Fruit fly (Drosophila melanogaster) whole organism, wandering third instar larva: Measurements from ENCODE around the gene CG42853.

Experiments used
- Abd-B ChIP-seq: fragments of >200 bp; optimal IDR thresholded peaks from 2 replicates; lab custom pipeline; 2017; ENCODE audit warnings: missing biosample characterization, missing genetic modification characterization
- CG32264 ChIP-seq: fragments of 200-800 bp; sonication (Bioruptor generic); optimal IDR thresholded peaks from 2 replicates; lab custom pipeline; 2016; ENCODE audit warnings: missing biosample characterization, missing genetic modification characterization
- CG9705 ChIP-seq: fragments of 200-800 bp; sonication (Bioruptor generic); optimal IDR thresholded peaks from 2 replicates; lab custom pipeline; 2018; ENCODE audit warnings: missing biosample characterization, mild to moderate bottlenecking, missing genetic modification characterization
- CrebA ChIP-seq: fragments of 200-800 bp; sonication (Bioruptor generic); optimal IDR thresholded peaks from 2 replicates; lab custom pipeline; 2016; ENCODE audit warnings: missing biosample characterization, mild to moderate bottlenecking, missing genetic modification characterization, borderline replicate concordance
- Dfd ChIP-seq: fragments of >200 bp; optimal IDR thresholded peaks from 2 replicates; lab custom pipeline; 2017; ENCODE audit warnings: missing biosample characterization, missing genetic modification characterization
- Dif ChIP-seq: fragments of 200-275, 200-300 bp; sonication (Bioruptor generic); optimal IDR thresholded peaks from 2 replicates; lab custom pipeline; 2018; ENCODE audit warnings: missing biosample characterization, missing genetic modification characterization; ENCODE audit not compliant: partially characterized antibody
- GATAd ChIP-seq: sonication (Bioruptor generic); optimal IDR thresholded peaks from 2 replicates; lab custom pipeline; 2016; ENCODE audit warnings: missing biosample characterization, missing genetic modification characterization
- HLH106 ChIP-seq: fragments of 200-800 bp; optimal IDR thresholded peaks from 3 replicates; lab custom pipeline; 2019; ENCODE audit warnings: missing biosample characterization, mild to moderate bottlenecking, missing genetic modification characterization, moderate library complexity
- Hnf4 ChIP-seq: fragments of 200-800 bp; sonication (Bioruptor generic); optimal IDR thresholded peaks from 2 replicates; lab custom pipeline; 2016; ENCODE audit warnings: missing biosample characterization, mild to moderate bottlenecking, missing genetic modification characterization
- Hr78 ChIP-seq: fragments of >200 bp; optimal IDR thresholded peaks from 2 replicates; lab custom pipeline; 2017; ENCODE audit warnings: missing biosample characterization, missing genetic modification characterization
- Hr83 ChIP-seq: fragments of 200-300 bp; sonication (Bioruptor generic); optimal IDR thresholded peaks from 2 replicates; lab custom pipeline; 2016; ENCODE audit warnings: missing biosample characterization, mild to moderate bottlenecking, missing genetic modification characterization, moderate library complexity; ENCODE audit not compliant: poor library complexity, severe bottlenecking
- Jra ChIP-seq: sonication (Bioruptor generic); optimal IDR thresholded peaks from 2 replicates; lab custom pipeline; 2016; ENCODE audit warnings: missing biosample characterization, missing genetic modification characterization
- Mio ChIP-seq: sonication (Bioruptor generic); optimal IDR thresholded peaks from 2 replicates; lab custom pipeline; 2016; ENCODE audit warnings: missing biosample characterization, missing genetic modification characterization
- Myc ChIP-seq: fragments of >200 bp; optimal IDR thresholded peaks from 2 replicates; lab custom pipeline; 2017
- N ChIP-seq: fragments of >200 bp; optimal IDR thresholded peaks from 2 replicates; lab custom pipeline; 2018; ENCODE audit warnings: missing biosample characterization, missing external identifiers, missing genetic modification characterization
- OdsH ChIP-seq: fragments of 200-800 bp; sonication (Bioruptor generic); optimal IDR thresholded peaks from 2 replicates; lab custom pipeline; 2016; ENCODE audit warnings: missing biosample characterization, mild to moderate bottlenecking, missing genetic modification characterization
- Rel ChIP-seq, 2 experiments: fragments of 200-800 bp; sonication (Bioruptor generic) in 1 of 2; optimal IDR thresholded peaks; 2 replicates in 1 of 2; 3 replicates in 1 of 2; lab custom pipeline; 2016 to 2019; ENCODE audit warnings: mild to moderate bottlenecking in 2 of 2, missing biosample characterization in 2 of 2, missing genetic modification characterization in 2 of 2, moderate library complexity in 1 of 2
- Sp1 ChIP-seq: fragments of 200-800 bp; sonication (Bioruptor generic); optimal IDR thresholded peaks from 3 replicates; lab custom pipeline; 2019; ENCODE audit warnings: missing biosample characterization, mild to moderate bottlenecking, missing genetic modification characterization, moderate library complexity
- Vsx2 ChIP-seq: fragments of 200-300, 225-300 bp; sonication (Bioruptor generic); optimal IDR thresholded peaks from 2 replicates; lab custom pipeline; 2018; ENCODE audit warnings: missing biosample characterization, missing genetic modification characterization; ENCODE audit not compliant: partially characterized antibody
- br ChIP-seq: fragments of 200-800 bp; sonication (Bioruptor generic); optimal IDR thresholded peaks from 2 replicates; lab custom pipeline; 2016; ENCODE audit warnings: missing biosample characterization, missing genetic modification characterization
- brk ChIP-seq: fragments of 200-800 bp; sonication (Bioruptor generic); optimal IDR thresholded peaks from 2 replicates; lab custom pipeline; 2016; ENCODE audit warnings: missing biosample characterization, mild to moderate bottlenecking, missing genetic modification characterization
- dl ChIP-seq, 2 experiments: fragments of 175-275, 200-275 bp in 1 of 2; fragments of 200-275 bp in 1 of 2; sonication (Bioruptor generic); optimal IDR thresholded peaks; lab custom pipeline; 2018; ENCODE audit warnings: mild to moderate bottlenecking in 2 of 2, missing biosample characterization in 2 of 2, missing genetic modification characterization in 2 of 2, moderate library complexity in 2 of 2; ENCODE audit not compliant: partially characterized antibody in 2 of 2, insufficient read depth in 1 of 2
- dmrt93B ChIP-seq: fragments of 200-800 bp; sonication (Bioruptor generic); optimal IDR thresholded peaks from 2 replicates; lab custom pipeline; 2018; ENCODE audit warnings: missing biosample characterization, mild to moderate bottlenecking, missing genetic modification characterization
- dsf ChIP-seq: sonication (Bioruptor generic); optimal IDR thresholded peaks from 2 replicates; lab custom pipeline; 2016; ENCODE audit warnings: missing biosample characterization, missing genetic modification characterization, borderline replicate concordance
- ey ChIP-seq: fragments of 200-800 bp; sonication (Bioruptor generic); optimal IDR thresholded peaks from 2 replicates; lab custom pipeline; 2016; ENCODE audit warnings: missing biosample characterization, missing genetic modification characterization
- foxo ChIP-seq, 2 experiments: fragments of 200-800 bp; sonication (Bioruptor generic); optimal IDR thresholded peaks; 2 replicates in 1 of 2; 3 replicates in 1 of 2; lab custom pipeline; 2016 to 2017; ENCODE audit warnings: missing biosample characterization in 2 of 2, missing genetic modification characterization in 2 of 2
- fru ChIP-seq: fragments of 200-800 bp; sonication (Bioruptor generic); optimal IDR thresholded peaks from 3 replicates; lab custom pipeline; 2016; ENCODE audit warnings: missing biosample characterization, mild to moderate bottlenecking, missing genetic modification characterization
- h ChIP-seq: fragments of 200-800 bp; sonication (Bioruptor generic); optimal IDR thresholded peaks from 3 replicates; lab custom pipeline; 2016; ENCODE audit warnings: missing biosample characterization, mild to moderate bottlenecking, missing genetic modification characterization
- jim ChIP-seq: fragments of 175-275, 200-325 bp; sonication (Bioruptor generic); optimal IDR thresholded peaks from 2 replicates; lab custom pipeline; 2016; ENCODE audit warnings: missing biosample characterization, mild to moderate bottlenecking, missing genetic modification characterization
- lola ChIP-seq: fragments of >200 bp; optimal IDR thresholded peaks from 2 replicates; lab custom pipeline; 2017; ENCODE audit warnings: missing biosample characterization, missing genetic modification characterization
- pan ChIP-seq: fragments of >200 bp; optimal IDR thresholded peaks from 2 replicates; lab custom pipeline; 2017
- psq ChIP-seq: fragments of 200-800 bp; sonication (Bioruptor generic); optimal IDR thresholded peaks from 3 replicates; lab custom pipeline; 2017; ENCODE audit warnings: missing biosample characterization, mild to moderate bottlenecking, missing genetic modification characterization, moderate library complexity
- rgr ChIP-seq: fragments of 200-800 bp; sonication (Bioruptor generic); optimal IDR thresholded peaks from 3 replicates; lab custom pipeline; 2016; ENCODE audit warnings: missing biosample characterization, mild to moderate bottlenecking, missing genetic modification characterization
- sage ChIP-seq: fragments of 200-800 bp; sonication (Bioruptor generic); optimal IDR thresholded peaks from 2 replicates; lab custom pipeline; 2016; ENCODE audit warnings: missing biosample characterization, mild to moderate bottlenecking, missing genetic modification characterization
- sv ChIP-seq: fragments of 200-800 bp; sonication (Bioruptor generic); optimal IDR thresholded peaks from 3 replicates; lab custom pipeline; 2016; ENCODE audit warnings: missing biosample characterization, missing genetic modification characterization
- tai ChIP-seq: sonication (Bioruptor generic); optimal IDR thresholded peaks from 2 replicates; lab custom pipeline; 2016; ENCODE audit warnings: missing biosample characterization, missing genetic modification characterization
- usp ChIP-seq: fragments of >200 bp; optimal IDR thresholded peaks from 2 replicates; lab custom pipeline; 2017; ENCODE audit warnings: missing biosample characterization, missing genetic modification characterization
- woc ChIP-seq: sonication (Bioruptor generic); optimal IDR thresholded peaks from 2 replicates; lab custom pipeline; 2016; ENCODE audit warnings: missing biosample characterization, mild to moderate bottlenecking, missing genetic modification characterization

Gene CG42853

dm6 chr3L:18078614-18079013 lies 43.2 kb downstream of the CG42853 start:
- TF ChIP-seq jim (GFP tag; lab: Kevin White, UChicago) (no peak), fru (GFP tag; lab: Kevin White, UChicago) (peak; percentile 51), foxo (GFP tag; optimal IDR thresholded peaks at IDR 0.05; lab: Kevin White, UChicago) (no peak), Mio (GFP tag; lab: Kevin White, UChicago) (no peak), brk (GFP tag; lab: Kevin White, UChicago) (no peak)

dm6 chr3L:18077649-18078417 lies 44.0 kb downstream of the CG42853 start:
- TF ChIP-seq Jra (GFP tag; lab: Kevin White, UChicago) (no peak), CG32264 (GFP tag; lab: Kevin White, UChicago) (no peak), N (no peak), Mio (GFP tag; lab: Kevin White, UChicago) (no peak), pan (lab: Kevin White, UChicago) (no peak), ey (GFP tag; lab: Kevin White, UChicago) (no peak), Hnf4 (peak; percentile 5), Dif (GFP tag; lab: Kevin White, UChicago) (peak; percentile 56), psq (GFP tag; lab: Kevin White, UChicago) (peak; percentile 73), sv (GFP tag; lab: Kevin White, UChicago) (no peak), Hr78 (GFP tag; lab: Kevin White, UChicago) (no peak), Dfd (GFP tag; lab: Kevin White, UChicago) (no peak), foxo (GFP tag; optimal IDR thresholded peaks at IDR 0.05; lab: Kevin White, UChicago) (peak in 1 of 2 experiments; percentile 69), tai (GFP tag; lab: Kevin White, UChicago) (no peak), OdsH (GFP tag; lab: Kevin White, UChicago) (peak; percentile 45), h (GFP tag; lab: Kevin White, UChicago) (peak; percentile 17), dmrt93B (GFP tag; lab: Kevin White, UChicago) (peak; percentile 79), dsf (GFP tag; lab: Kevin White, UChicago) (no peak), HLH106 (peak; percentile 78), Abd-B (GFP tag; lab: Kevin White, UChicago) (no peak), CrebA (GFP tag; lab: Kevin White, UChicago) (no peak), usp (no peak), GATAd (GFP tag; lab: Kevin White, UChicago) (no peak), br (GFP tag; lab: Kevin White, UChicago) (no peak), fru (GFP tag; lab: Kevin White, UChicago) (peak; percentile 48), dl (GFP tag; optimal IDR thresholded peaks at IDR 0.05; lab: Kevin White, UChicago; ENCODE audit: insufficient read depth in 1 of 2, partially characterized antibody in 2 of 2) (peak in 1 of 2 experiments; percentile 19), rgr (GFP tag; lab: Kevin White, UChicago) (peak; percentile 52), brk (GFP tag; lab: Kevin White, UChicago) (no peak), sage (GFP tag; lab: Kevin White, UChicago) (no peak), Rel (GFP tag; optimal IDR thresholded peaks at IDR 0.05; lab: Kevin White, UChicago) (no peak), Rel (tag; optimal IDR thresholded peaks at IDR 0.05; lab: Kevin White, UChicago) (peak; percentile 6), Hr83 (GFP tag; lab: Kevin White, UChicago) (peak; percentile 15), Vsx2 (GFP tag; lab: Kevin White, UChicago) (no peak), CG9705 (GFP tag; lab: Kevin White, UChicago) (peak; percentile 51), jim (GFP tag; lab: Kevin White, UChicago) (no peak), Sp1 (GFP tag; lab: Kevin White, UChicago) (peak; percentile 81), Myc (lab: Kevin White, UChicago) (no peak), lola (no peak), woc (GFP tag; lab: Kevin White, UChicago) (peak; percentile 41)
